Fruit fly (Drosophila melanogaster) whole organism, embryonic: ENCODE measurements around the gene CG13108.

Experiments
- BEAF-32 ChIP-seq: fragments of 200-800 bp; sonication (Bioruptor generic); optimal IDR thresholded peaks from 3 replicates; lab custom pipeline; 2017; ENCODE audit warnings: missing biosample characterization, missing genetic modification characterization, mild to moderate bottlenecking, moderate library complexity, missing genetic modification reagents
- Blimp-1 ChIP-seq: fragments of 200-800 bp; sonication (Bioruptor generic); optimal IDR thresholded peaks from 3 replicates; lab custom pipeline; 2018; ENCODE audit warnings: missing biosample characterization, missing genetic modification characterization, mild to moderate bottlenecking, moderate library complexity, missing genetic modification reagents
- CG10267 ChIP-seq: fragments of 200-800 bp; sonication (Bioruptor generic); optimal IDR thresholded peaks from 2 replicates; lab custom pipeline; 2018; ENCODE audit warnings: missing biosample characterization, mild to moderate bottlenecking, missing genetic modification characterization, moderate library complexity
- CG12104 ChIP-seq: fragments of 200-800 bp; sonication (Bioruptor generic); optimal IDR thresholded peaks from 3 replicates; lab custom pipeline; 2016; ENCODE audit warnings: missing biosample characterization, missing genetic modification characterization
- CG12155 ChIP-seq: fragments of 200-800 bp; sonication (Bioruptor generic); optimal IDR thresholded peaks from 3 replicates; lab custom pipeline; 2016; ENCODE audit warnings: missing biosample characterization, missing genetic modification characterization
- CG12299 ChIP-seq: fragments of 200-800 bp; sonication (Bioruptor generic); optimal IDR thresholded peaks from 2 replicates; lab custom pipeline; 2018; ENCODE audit warnings: missing biosample characterization, mild to moderate bottlenecking, missing genetic modification characterization
- CG12391 ChIP-seq: fragments of 200-800 bp; sonication (Bioruptor generic); optimal IDR thresholded peaks from 3 replicates; lab custom pipeline; 2018; ENCODE audit warnings: missing biosample characterization, mild to moderate bottlenecking, missing genetic modification characterization, moderate library complexity
- CG14667 ChIP-seq: fragments of 200-800 bp; sonication (Bioruptor generic); IDR thresholded peaks from 2 replicates; pipeline ENCODE4 v1.3.6; 2022; ENCODE audit warnings: missing biosample characterization, missing genetic modification characterization
- CG14710 ChIP-seq: fragments of 200-800 bp; sonication (Bioruptor generic); optimal IDR thresholded peaks from 3 replicates; lab custom pipeline; 2019; ENCODE audit warnings: missing biosample characterization, mild to moderate bottlenecking, missing genetic modification characterization, moderate library complexity
- CG17385 ChIP-seq: fragments of 200-800 bp; sonication (Bioruptor generic); optimal IDR thresholded peaks from 3 replicates; lab custom pipeline; 2018; ENCODE audit warnings: missing biosample characterization, mild to moderate bottlenecking, missing genetic modification characterization
- CG17829 ChIP-seq: fragments of 200-800 bp; optimal IDR thresholded peaks from 2 replicates; lab custom pipeline; 2019; ENCODE audit warnings: missing biosample characterization, mild to moderate bottlenecking, missing genetic modification characterization, moderate library complexity
- CG2129 ChIP-seq: fragments of 200-800 bp; sonication (Bioruptor generic); IDR thresholded peaks from 2 replicates; pipeline ENCODE4 v1.3.6; 2022; ENCODE audit warnings: missing biosample characterization, missing genetic modification characterization; ENCODE audit not compliant: partially characterized antibody
- CG32772 ChIP-seq: fragments of 200-800 bp; sonication (Bioruptor generic); IDR thresholded peaks from 2 replicates; pipeline ENCODE4 v1.3.6; 2022; ENCODE audit warnings: missing biosample characterization, missing genetic modification characterization
- CG33213 ChIP-seq: fragments of 200-800 bp; sonication (Bioruptor generic); optimal IDR thresholded peaks from 3 replicates; lab custom pipeline; 2016; ENCODE audit warnings: missing biosample characterization, missing genetic modification characterization
- CG34376 ChIP-seq: fragments of 200-800 bp; sonication (Bioruptor generic); optimal IDR thresholded peaks from 2 replicates; lab custom pipeline; 2018; ENCODE audit warnings: missing biosample characterization, mild to moderate bottlenecking, missing genetic modification characterization
- CG3726 ChIP-seq: fragments of 200-800 bp; sonication (Bioruptor generic); IDR thresholded peaks from 3 replicates; pipeline ENCODE4, ENCODE4 v1.3.6; 2022; ENCODE audit warnings: missing biosample characterization, missing genetic modification characterization
- CG4328 ChIP-seq: fragments of 200-800 bp; sonication (Bioruptor generic); optimal IDR thresholded peaks from 3 replicates; lab custom pipeline; 2017; ENCODE audit warnings: missing biosample characterization, missing genetic modification reagents, missing genetic modification characterization
- CG6254 ChIP-seq: fragments of 200-800 bp; sonication (Bioruptor generic); optimal IDR thresholded peaks from 3 replicates; lab custom pipeline; 2017; ENCODE audit warnings: mild to moderate bottlenecking, missing biosample characterization, missing genetic modification reagents, missing genetic modification characterization
- CG6654 ChIP-seq: fragments of 200-800 bp; sonication (Bioruptor generic); optimal IDR thresholded peaks from 2 replicates; lab custom pipeline; 2017; ENCODE audit warnings: missing biosample characterization, mild to moderate bottlenecking, missing genetic modification characterization
- CG7963 ChIP-seq: fragments of 200-800 bp; sonication (Bioruptor generic); IDR thresholded peaks from 3 replicates; pipeline ENCODE4 v1.3.6; 2022; ENCODE audit warnings: missing biosample characterization, missing genetic modification characterization; ENCODE audit not compliant: partially characterized antibody
- CG8388 ChIP-seq: fragments of 200-800 bp; sonication (Bioruptor generic); optimal IDR thresholded peaks from 2 replicates; lab custom pipeline; 2019; ENCODE audit warnings: missing biosample characterization, mild to moderate bottlenecking, missing genetic modification characterization, moderate library complexity
- CG8765 ChIP-seq: fragments of 200-800 bp; sonication (Bioruptor generic); IDR thresholded peaks from 2 replicates; pipeline ENCODE4 v1.3.6; 2022; ENCODE audit warnings: missing biosample characterization, missing genetic modification characterization
- CoRest ChIP-seq: fragments of 200-800 bp; sonication (Bioruptor generic); optimal IDR thresholded peaks from 3 replicates; lab custom pipeline; 2018; ENCODE audit warnings: missing biosample characterization, mild to moderate bottlenecking, missing genetic modification characterization, moderate library complexity
- Deaf1 ChIP-seq: fragments of 200-800 bp; optimal IDR thresholded peaks from 3 replicates; lab custom pipeline; 2019; ENCODE audit warnings: missing biosample characterization, mild to moderate bottlenecking, missing genetic modification characterization, moderate library complexity
- Dfd ChIP-seq, 2 experiments: fragments of >200 bp; optimal IDR thresholded peaks; 2 replicates each; lab custom pipeline; 2017; ENCODE audit warnings: missing biosample characterization in 2 of 2, missing genetic modification characterization in 2 of 2
- Dp ChIP-seq: fragments of 200-800 bp; sonication (Bioruptor generic); optimal IDR thresholded peaks from 2 replicates; lab custom pipeline; 2018; ENCODE audit warnings: missing biosample characterization, mild to moderate bottlenecking, missing genetic modification characterization, moderate library complexity
- ERR ChIP-seq: fragments of 200-800 bp; sonication (Bioruptor generic); optimal IDR thresholded peaks from 2 replicates; lab custom pipeline; 2016; ENCODE audit warnings: missing biosample characterization, missing genetic modification characterization
- HLH54F ChIP-seq: fragments of 200-800 bp; sonication (Bioruptor generic); optimal IDR thresholded peaks from 3 replicates; lab custom pipeline; 2016; ENCODE audit warnings: missing biosample characterization, missing genetic modification characterization
- Hr78 ChIP-seq, 2 experiments: fragments of 200-800 bp in 1 of 2; fragments of >200 bp in 1 of 2; sonication (Bioruptor generic) in 1 of 2; optimal IDR thresholded peaks; 2 replicates each; lab custom pipeline; 2017 to 2019; ENCODE audit warnings: missing biosample characterization in 2 of 2, missing genetic modification characterization in 2 of 2, mild to moderate bottlenecking in 1 of 2, moderate library complexity in 1 of 2
- Jarid2 ChIP-seq: fragments of 200-800 bp; sonication (Bioruptor generic); optimal IDR thresholded peaks from 3 replicates; lab custom pipeline; 2017; ENCODE audit warnings: mild to moderate bottlenecking, missing biosample characterization, missing genetic modification reagents, missing genetic modification characterization
- Oli ChIP-seq: fragments of 200-800 bp; sonication (Bioruptor generic); optimal IDR thresholded peaks from 2 replicates; lab custom pipeline; 2018; ENCODE audit warnings: missing biosample characterization, mild to moderate bottlenecking, missing genetic modification characterization, moderate library complexity
- Optix ChIP-seq: fragments of 200-800 bp; sonication (Bioruptor generic); IDR thresholded peaks from 3 replicates; pipeline ENCODE4 v1.3.6; 2022; ENCODE audit warnings: missing biosample characterization, missing genetic modification characterization
- Scr ChIP-seq: fragments of 200-800 bp; sonication (Bioruptor generic); IDR thresholded peaks from 2 replicates; pipeline ENCODE4 v1.3.6; 2022; ENCODE audit warnings: missing biosample characterization, missing genetic modification characterization; ENCODE audit not compliant: partially characterized antibody
- Sox100B ChIP-seq: fragments of 200-800 bp; sonication (Bioruptor generic); optimal IDR thresholded peaks from 3 replicates; lab custom pipeline; 2018; ENCODE audit warnings: missing biosample characterization, mild to moderate bottlenecking, missing genetic modification characterization
- Sox102F ChIP-seq: fragments of 200-800 bp; sonication (Bioruptor generic); optimal IDR thresholded peaks from 2 replicates; lab custom pipeline; 2018; ENCODE audit warnings: missing biosample characterization, mild to moderate bottlenecking, missing genetic modification characterization, moderate library complexity
- Sry-β ChIP-seq: fragments of 200-800 bp; sonication (Bioruptor generic); optimal IDR thresholded peaks from 2 replicates; lab custom pipeline; 2018; ENCODE audit warnings: missing biosample characterization, mild to moderate bottlenecking, missing genetic modification characterization, moderate library complexity
- Sry-δ ChIP-seq: fragments of 200-800 bp; sonication (Bioruptor generic); optimal IDR thresholded peaks from 2 replicates; lab custom pipeline; 2016; ENCODE audit warnings: missing biosample characterization, missing genetic modification characterization
- Xbp1 ChIP-seq: fragments of 200-800 bp; sonication (Bioruptor generic); optimal IDR thresholded peaks from 3 replicates; lab custom pipeline; 2016; ENCODE audit warnings: missing biosample characterization, mild to moderate bottlenecking, missing genetic modification characterization
- cad ChIP-seq: fragments of >200 bp; optimal IDR thresholded peaks from 2 replicates; lab custom pipeline; 2017; ENCODE audit warnings: missing biosample characterization, missing genetic modification characterization
- dmrt99B ChIP-seq: fragments of 200-800 bp; sonication (Bioruptor generic); optimal IDR thresholded peaks from 2 replicates; lab custom pipeline; 2018; ENCODE audit warnings: missing biosample characterization, mild to moderate bottlenecking, missing genetic modification characterization, moderate library complexity
- grau ChIP-seq: fragments of 200-800 bp; optimal IDR thresholded peaks from 3 replicates; lab custom pipeline; 2019; ENCODE audit warnings: missing biosample characterization, mild to moderate bottlenecking, missing genetic modification characterization, moderate library complexity
- grn ChIP-seq: fragments of 200-800 bp; sonication (Bioruptor generic); optimal IDR thresholded peaks from 3 replicates; lab custom pipeline; 2017; ENCODE audit warnings: missing biosample characterization, missing genetic modification characterization
- gsb-n ChIP-seq: fragments of 200-800 bp; sonication (Bioruptor generic); optimal IDR thresholded peaks from 3 replicates; lab custom pipeline; 2018; ENCODE audit warnings: missing biosample characterization, mild to moderate bottlenecking, missing genetic modification characterization
- inv ChIP-seq: fragments of 200-800 bp; sonication (Bioruptor generic); IDR thresholded peaks from 2 replicates; pipeline ENCODE4 v1.3.6; 2022; ENCODE audit warnings: missing biosample characterization, missing genetic modification characterization; ENCODE audit not compliant: partially characterized antibody
- lilli ChIP-seq: fragments of 200-800 bp; sonication (Bioruptor generic); optimal IDR thresholded peaks from 3 replicates; lab custom pipeline; 2016; ENCODE audit warnings: missing biosample characterization, missing genetic modification characterization
- mirr ChIP-seq: fragments of 200-800 bp; sonication (Bioruptor generic); optimal IDR thresholded peaks from 3 replicates; lab custom pipeline; 2018; ENCODE audit warnings: missing biosample characterization, mild to moderate bottlenecking, missing genetic modification characterization
- sc ChIP-seq, 3 experiments: fragments of >200 bp in 2 of 3; fragments of 200-800 bp in 1 of 3; sonication (Bioruptor generic) in 1 of 3; optimal IDR thresholded peaks; 2 replicates in 2 of 3; 3 replicates in 1 of 3; lab custom pipeline; 2017; ENCODE audit warnings: mild to moderate bottlenecking in 1 of 3, missing biosample characterization in 1 of 3, missing genetic modification characterization in 1 of 3, missing genetic modification reagents in 1 of 3
- stwl ChIP-seq: fragments of 200-800 bp; sonication (Bioruptor generic); optimal IDR thresholded peaks from 3 replicates; lab custom pipeline; 2018; ENCODE audit warnings: missing biosample characterization, mild to moderate bottlenecking, missing genetic modification characterization, moderate library complexity
- wek ChIP-seq: fragments of 200-800 bp; sonication (Bioruptor generic); optimal IDR thresholded peaks from 3 replicates; lab custom pipeline; 2018; ENCODE audit warnings: missing biosample characterization, mild to moderate bottlenecking, missing genetic modification characterization, moderate library complexity

Gene CG13108

dm6 chr2L:9206401-9206800 is 42.4 kb downstream of the CG13108 start (continued):
- TF ChIP-seq CG12299 (tag; lab: Kevin White, UChicago) (no peak), wek (GFP tag; lab: Kevin White, UChicago) (no peak), CG3726 (no peak), Sox102F (GFP tag; lab: Kevin White, UChicago) (peak; percentile 72), Dp (GFP tag; lab: Kevin White, UChicago) (no peak), CG10267 (tag; lab: Kevin White, UChicago) (peak; percentile 16), CG6654 (GFP tag; lab: Kevin White, UChicago) (no peak), Oli (peak; percentile 54), Jarid2 (GFP tag; lab: Kevin White, UChicago) (no peak), ERR (GFP tag; lab: Kevin White, UChicago) (no peak), Sry-δ (GFP tag; lab: Kevin White, UChicago) (no peak), CG32772 (GFP tag; lab: Robert Waterston, UW) (no peak), lilli (GFP tag; lab: Kevin White, UChicago) (no peak), inv (no peak), Blimp-1 (peak; percentile 70), Dfd (GFP tag; optimal IDR thresholded peaks at IDR 0.05; lab: Kevin White, UChicago) (no peak), CG14667 (GFP tag; lab: Robert Waterston, UW) (no peak), Sry-β (GFP tag; lab: Kevin White, UChicago) (no peak), BEAF-32 (GFP tag; lab: Kevin White, UChicago) (no peak), CG17829 (tag; lab: Kevin White, UChicago) (peak; percentile 59), mirr (GFP tag; lab: Kevin White, UChicago) (no peak), Sox100B (GFP tag; lab: Kevin White, UChicago) (peak; percentile 54), CG4328 (GFP tag; lab: Kevin White, UChicago) (no peak), cad (GFP tag; lab: Kevin White, UChicago) (no peak), CG12391 (tag; lab: Kevin White, UChicago) (peak; percentile 53), CG14710 (tag; lab: Kevin White, UChicago) (peak; percentile 50), grau (peak; percentile 59), gsb-n (tag; lab: Kevin White, UChicago) (no peak), Optix (GFP tag; lab: Robert Waterston, UW) (no peak), Scr (no peak), Hr78 (GFP tag; optimal IDR thresholded peaks at IDR 0.05; lab: Kevin White, UChicago) (peak in 1 of 2 experiments; percentile 38), CG34376 (GFP tag; lab: Kevin White, UChicago) (no peak), CG17385 (peak; percentile 51), Xbp1 (GFP tag; lab: Kevin White, UChicago) (no peak), CG8765 (GFP tag; lab: Robert Waterston, UW) (no peak), CG12155 (GFP tag; lab: Kevin White, UChicago) (no peak), CG8388 (peak; percentile 62), stwl (no peak), CG6254 (GFP tag; lab: Kevin White, UChicago) (peak; percentile 27), Deaf1 (tag; lab: Kevin White, UChicago) (peak; percentile 12), CG12104 (GFP tag; lab: Kevin White, UChicago) (no peak), HLH54F (GFP tag; lab: Kevin White, UChicago) (no peak), CG7963 (GFP tag; lab: Robert Waterston, UW) (no peak), CoRest (tag; lab: Kevin White, UChicago) (peak; percentile 53), CG33213 (GFP tag; lab: Kevin White, UChicago) (no peak), grn (no peak), sc (optimal IDR thresholded peaks at IDR 0.05; lab: Kevin White, UChicago) (no peak), sc (GFP tag; optimal IDR thresholded peaks at IDR 0.05; lab: Kevin White, UChicago) (peak; percentile 18), CG2129 (no peak), dmrt99B (tag; lab: Kevin White, UChicago) (peak; percentile 77)
